Worm (Caenorhabditis elegans): ENCODE data around the gene T05A7.12.

T05A7.12 gene

DNA sequence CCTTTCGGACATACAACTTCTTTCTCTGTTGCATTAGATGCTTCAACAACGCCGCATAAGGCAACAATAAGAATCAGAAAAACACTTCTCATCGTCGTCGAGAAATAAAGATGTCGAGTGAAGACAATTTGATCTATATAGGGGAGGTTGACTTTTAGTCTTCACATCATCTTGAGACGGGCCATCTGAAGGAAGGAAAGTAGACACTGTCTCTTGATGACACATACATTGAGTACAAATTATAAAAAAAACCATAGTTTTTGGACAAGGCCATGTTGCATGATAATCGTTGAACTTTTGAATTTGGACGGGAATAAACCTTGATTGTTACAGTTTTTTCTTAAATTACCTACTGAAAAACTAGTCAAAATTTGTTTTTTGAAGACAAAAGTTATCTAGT, 41.4 kb downstream of the T05A7.12 start, which contains the start of gene clec-139:
clec-139 (minus strand) TSS at position 101 of the 400 bp plus-strand sequence.
- TF ChIP-seq dmd-8 (GFP tag; IDR thresholded peaks at IDR 0.05), result no peak
- TF ChIP-seq unc-62 (GFP tag; optimal IDR thresholded peaks at IDR 0.05 in 1 of 2), result peak in 1 of 2 experiments; percentile 47
- no peak for TF ChIP-seq unc-62 (tag; optimal IDR thresholded peaks at IDR 0.05)
- TF ChIP-seq madf-9 (GFP tag; conservative IDR thresholded peaks at IDR 0.05), result no peak

DNA sequence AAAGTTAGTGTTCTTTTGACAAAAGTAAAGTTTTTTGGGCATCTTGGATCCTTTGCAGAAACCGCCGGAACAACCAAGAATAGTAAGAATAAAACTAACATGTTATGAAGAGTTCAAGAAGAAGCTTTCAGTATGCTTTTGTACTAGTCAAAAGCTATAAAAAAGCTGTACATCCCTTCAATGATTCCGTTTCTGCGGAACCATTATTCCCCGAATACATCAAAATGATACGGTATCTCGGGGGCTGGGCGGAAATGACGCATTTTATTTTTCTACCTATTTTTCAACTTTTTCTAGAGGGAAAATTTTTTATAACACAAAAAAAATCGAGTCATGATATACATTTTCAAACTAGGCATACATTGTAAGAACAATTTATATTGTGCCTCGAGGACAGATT, 43.4 kb downstream of the T05A7.12 start, which contains the start of gene clec-138:
clec-138 (minus strand) TSS at position 101 of the 400 bp plus-strand sequence.
- TF ChIP-seq R02D3.7 (tag; optimal IDR thresholded peaks at IDR 0.05) (no peak), nhr-77 (tag; optimal IDR thresholded peaks at IDR 0.05) (no peak), zfp-3 (GFP tag; conservative IDR thresholded peaks at IDR 0.05) (no peak), lir-3 (tag; optimal IDR thresholded peaks at IDR 0.05) (no peak), tra-1 (GFP tag; IDR thresholded peaks at IDR 0.05) (no peak), fos-1 (tag; optimal IDR thresholded peaks at IDR 0.05) (no peak), Y5F2A.4 (GFP tag; optimal IDR thresholded peaks at IDR 0.05) (no peak), hif-1 (tag; optimal IDR thresholded peaks at IDR 0.05) (no peak), lin-1 (GFP tag; IDR thresholded peaks at IDR 0.05) (no peak), snpc-1.2 (GFP tag; IDR thresholded peaks at IDR 0.05) (no peak), ctbp-1 (GFP tag; IDR thresholded peaks at IDR 0.05) (no peak), nhr-76 (tag; optimal IDR thresholded peaks at IDR 0.05) (no peak), nhr-42 (GFP tag; IDR thresholded peaks at IDR 0.05) (no peak), dmd-8 (GFP tag; IDR thresholded peaks at IDR 0.05) (no peak), zfp-2 (tag; optimal IDR thresholded peaks at IDR 0.05) (no peak)

DNA sequence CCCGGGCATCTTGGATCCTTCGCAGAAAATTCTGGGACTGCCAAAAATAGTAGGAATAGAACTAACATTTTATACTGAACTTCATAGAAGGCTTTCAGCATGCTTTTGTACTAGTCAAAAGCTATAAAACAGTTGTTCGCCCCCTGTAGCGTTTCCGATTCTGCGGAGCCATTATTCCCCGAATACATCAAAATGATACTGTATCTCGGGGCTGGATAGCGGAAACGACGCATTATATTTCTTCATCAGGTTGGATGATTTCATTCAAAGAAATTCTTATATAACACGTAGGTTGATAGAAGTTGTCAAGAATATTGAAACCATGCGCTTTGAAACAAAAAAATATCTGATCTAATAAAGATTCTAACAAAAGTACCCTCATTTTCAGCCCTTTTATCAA, 45.1 kb downstream of the T05A7.12 start, which contains the start of gene clec-137:
clec-137 (minus strand) TSS at position 101 of the 400 bp plus-strand sequence.
- TF ChIP-seq lin-38 (GFP tag; IDR thresholded peaks at IDR 0.05), result no peak
- TF ChIP-seq daf-12 (tag; optimal IDR thresholded peaks at IDR 0.05), result no peak
- TF ChIP-seq nhr-111 (GFP tag; optimal IDR thresholded peaks at IDR 0.05), result no peak

DNA sequence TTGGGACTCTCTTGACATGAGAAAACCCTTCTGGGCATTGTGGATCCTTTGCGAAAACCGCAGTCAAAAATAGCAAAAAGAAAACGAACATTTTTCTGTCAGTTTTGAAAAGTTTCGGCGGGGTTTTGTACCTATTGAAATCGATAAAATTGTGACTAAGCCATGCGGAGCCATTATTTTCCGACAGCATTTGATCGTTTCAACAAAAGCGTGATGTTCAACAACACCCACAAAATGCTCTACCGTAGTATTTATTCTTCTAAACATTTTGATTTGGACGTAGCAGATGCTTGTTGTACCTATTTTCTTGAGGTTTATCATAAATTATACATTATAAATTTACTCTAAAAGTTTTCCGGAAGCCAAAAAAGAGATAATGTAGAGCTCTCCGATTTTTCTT, 46.6 kb downstream of the T05A7.12 start, which contains the start of gene clec-136:
clec-136 (minus strand) TSS at position 101 of the 400 bp plus-strand sequence.
- TF ChIP-seq unc-130 (GFP tag; optimal IDR thresholded peaks at IDR 0.05), result no peak
- no peak for TF ChIP-seq arid-1 (GFP tag; conservative IDR thresholded peaks at IDR 0.05)

DNA sequence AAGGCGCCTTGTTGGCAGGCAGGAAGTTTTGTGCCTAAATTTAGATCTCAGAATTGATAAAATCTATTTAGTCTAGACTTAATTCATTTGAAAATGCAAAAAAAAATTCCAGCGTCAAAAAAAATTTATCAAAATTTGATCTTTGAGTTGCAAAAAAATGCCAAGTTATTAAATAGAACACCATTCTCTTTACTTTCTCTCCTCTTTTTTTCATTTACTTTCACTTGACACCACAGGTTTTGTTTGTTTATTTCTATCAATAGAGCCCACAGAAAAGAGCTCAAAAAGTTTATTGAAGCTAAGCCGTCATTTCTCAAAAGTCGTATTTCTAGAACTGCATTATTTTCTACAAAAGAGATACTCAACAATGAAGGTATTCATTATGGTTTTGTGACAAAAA, 50.4 kb downstream of the T05A7.12 start, which contains the start of gene pqn-35:
pqn-35 (plus strand) TSS at position 301 of the 400 bp plus-strand sequence.
- TF ChIP-seq snpc-4 (tag; optimal IDR thresholded peaks at IDR 0.05) (no peak), egl-27 (tag; optimal IDR thresholded peaks at IDR 0.05) (no peak), skn-1 (tag; optimal IDR thresholded peaks at IDR 0.05) (no peak), dve-1 (tag; optimal IDR thresholded peaks at IDR 0.05; ENCODE audit: insufficient read depth) (no peak), snpc-1.2 (GFP tag; IDR thresholded peaks at IDR 0.05) (no peak), nhr-77 (tag; optimal IDR thresholded peaks at IDR 0.05) (no peak), fos-1 (tag; optimal IDR thresholded peaks at IDR 0.05) (no peak), nhr-102 (tag; optimal IDR thresholded peaks at IDR 0.05) (no peak), mdt-29 (GFP tag; IDR thresholded peaks at IDR 0.05) (no peak), nhr-11 (tag; optimal IDR thresholded peaks at IDR 0.05) (no peak), tra-1 (GFP tag; IDR thresholded peaks at IDR 0.05) (no peak), mxl-3 (GFP tag; optimal IDR thresholded peaks at IDR 0.05) (no peak)
